Worm (Caenorhabditis elegans): ENCODE data around the gene cyp-13A12.

Gene cyp-13A12

DNA sequence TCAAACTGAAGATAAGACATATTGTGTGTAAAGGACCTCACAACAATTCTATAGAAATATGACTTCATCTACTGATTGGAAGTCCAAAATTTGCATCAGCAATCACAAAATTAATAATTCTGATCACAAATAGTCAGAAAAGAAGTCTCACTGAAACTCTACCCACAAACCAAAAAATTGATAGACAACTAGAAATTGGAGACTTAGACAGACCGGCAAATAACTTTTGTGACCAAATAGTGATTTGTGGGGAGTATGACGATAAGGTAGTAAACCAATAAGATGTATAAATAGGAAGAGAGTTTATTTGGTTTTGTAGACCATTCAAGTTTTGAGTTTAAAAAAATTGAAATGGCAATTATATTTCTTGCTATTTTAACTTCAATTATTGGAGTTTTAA, at the start of gene cyp-13A12:
TSS of gene cyp-13A12 (plus strand) at position 267 of the 400 bp plus-strand sequence.
- no peak for TF ChIP-seq snpc-4 (tag; optimal IDR thresholded peaks at IDR 0.05)
- TF ChIP-seq mab-5 (tag; optimal IDR thresholded peaks at IDR 0.05): no peak
- TF ChIP-seq zip-8 (tag; optimal IDR thresholded peaks at IDR 0.05): no peak
- TF ChIP-seq lsy-2 (tag; optimal IDR thresholded peaks at IDR 0.05): no peak
- TF ChIP-seq ceh-43 (GFP tag; optimal IDR thresholded peaks at IDR 0.05): no peak
- TF ChIP-seq blmp-1 (tag; optimal IDR thresholded peaks at IDR 0.05): no peak
- TF ChIP-seq mep-1 (tag; optimal IDR thresholded peaks at IDR 0.05): no peak
- TF ChIP-seq sem-2 (GFP tag; optimal IDR thresholded peaks at IDR 0.05): no peak
- TF ChIP-seq sptf-1 (tag; optimal IDR thresholded peaks at IDR 0.05): no peak
- no peak for TF ChIP-seq nhr-2 (tag; optimal IDR thresholded peaks at IDR 0.05)
- no peak for TF ChIP-seq elt-1 (tag; optimal IDR thresholded peaks at IDR 0.05; ENCODE audit: borderline replicate concordance, insufficient read depth)
- no peak for TF ChIP-seq elt-3 (tag; optimal IDR thresholded peaks at IDR 0.05)
- TF ChIP-seq unc-62 (GFP tag; optimal IDR thresholded peaks at IDR 0.05): no peak
- TF ChIP-seq nhr-76 (tag; optimal IDR thresholded peaks at IDR 0.05): no peak
- no peak for TF ChIP-seq drap-1 (GFP tag; optimal IDR thresholded peaks at IDR 0.05)
- TF ChIP-seq cnd-1 (tag; optimal IDR thresholded peaks at IDR 0.05): no peak

DNA sequence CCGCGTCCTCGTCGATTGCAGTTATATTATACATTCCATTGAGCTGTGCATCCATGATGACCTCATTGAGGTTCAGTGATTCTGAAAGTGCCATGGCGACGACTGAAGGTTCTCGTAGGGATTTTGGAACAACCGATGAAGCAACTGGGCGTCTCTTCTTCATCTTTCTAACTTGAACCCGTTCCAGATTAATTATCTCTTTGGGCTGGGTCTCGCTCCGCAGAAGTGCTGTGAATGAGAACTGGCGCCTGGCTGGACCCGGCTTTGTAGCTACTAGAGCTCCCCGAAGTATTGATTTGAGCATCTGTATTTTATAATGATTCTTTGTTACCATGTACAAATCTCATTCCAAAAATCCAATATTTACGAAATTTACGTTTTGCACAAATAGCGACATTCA, 46.8 kb upstream of the cyp-13A12 start, which contains the start of gene ZK1010.2:
TSS of gene ZK1010.2 (minus strand) at position 304 of the 400 bp plus-strand sequence.
- TF ChIP-seq nhr-28 (tag; optimal IDR thresholded peaks at IDR 0.05): no peak
- no peak for TF ChIP-seq drap-1 (GFP tag; optimal IDR thresholded peaks at IDR 0.05)
- TF ChIP-seq cnd-1 (tag; optimal IDR thresholded peaks at IDR 0.05): no peak
- TF ChIP-seq zip-8 (tag; optimal IDR thresholded peaks at IDR 0.05): no peak
- no peak for TF ChIP-seq ces-1 (GFP tag; optimal IDR thresholded peaks at IDR 0.05)
- no peak for TF ChIP-seq ham-2 (GFP tag; optimal IDR thresholded peaks at IDR 0.05)
- no peak for TF ChIP-seq ceh-83 (GFP tag; optimal IDR thresholded peaks at IDR 0.05)
- no peak for TF ChIP-seq snpc-4 (tag; optimal IDR thresholded peaks at IDR 0.05)
- no peak for TF ChIP-seq sptf-1 (tag; optimal IDR thresholded peaks at IDR 0.05)
- no peak for TF ChIP-seq flh-1 (GFP tag; optimal IDR thresholded peaks at IDR 0.05)
- TF ChIP-seq hlh-1 (tag; optimal IDR thresholded peaks at IDR 0.05): no peak
- TF ChIP-seq sem-2 (GFP tag; optimal IDR thresholded peaks at IDR 0.05): no peak
- no peak for TF ChIP-seq pha-4 (tag; optimal IDR thresholded peaks at IDR 0.05)

DNA sequence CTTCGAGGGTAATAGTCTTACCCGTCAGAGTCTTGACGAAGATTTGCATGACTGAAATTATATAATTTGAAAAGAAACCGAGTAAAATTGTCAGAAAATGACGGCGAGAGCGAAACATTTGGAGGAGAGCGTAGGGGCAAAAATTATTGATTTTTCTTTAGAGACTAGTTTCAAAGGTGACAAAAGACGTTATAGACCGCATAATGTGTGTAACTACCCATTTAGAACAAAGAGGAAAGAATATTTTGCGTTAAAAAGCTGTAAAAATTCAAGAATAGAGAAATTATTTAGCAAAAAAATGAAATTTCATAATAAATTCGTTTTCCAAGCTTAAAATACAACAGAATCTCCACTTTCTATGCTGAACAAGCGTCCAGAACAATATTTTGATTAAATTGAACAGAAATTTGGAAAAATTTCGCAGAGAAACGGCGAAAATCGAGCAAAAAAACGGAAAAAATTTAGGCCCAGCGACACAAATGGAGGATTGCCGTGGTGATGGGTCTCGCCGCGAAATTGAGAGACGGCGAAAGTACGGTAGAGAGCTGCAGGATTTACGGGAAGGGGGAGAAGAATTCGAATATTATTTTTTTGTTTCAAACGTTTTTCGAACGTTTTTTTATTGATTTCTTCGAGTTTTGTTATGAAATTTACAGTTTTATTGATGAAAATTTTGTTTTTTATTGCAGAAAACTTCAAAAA, 45.7 kb upstream of the cyp-13A12 start, which contains the start of the genes ubq-2 and frg-1:
TSS of gene ubq-2 (minus strand) at position 51 of the 702 bp plus-strand sequence.
TSS of gene frg-1 (plus strand) at position 690 of the 702 bp plus-strand sequence.
- TF ChIP-seq zip-8 (tag; optimal IDR thresholded peaks at IDR 0.05) (no peak), M03D4.4 (tag; optimal IDR thresholded peaks at IDR 0.05) (no peak), lin-13 (tag; optimal IDR thresholded peaks at IDR 0.05) (peak; percentile 76), nhr-237 (tag; optimal IDR thresholded peaks at IDR 0.05) (peak; percentile 71), lsy-2 (tag; optimal IDR thresholded peaks at IDR 0.05) (peak; percentile 98), nhr-12 (tag; optimal IDR thresholded peaks at IDR 0.05) (no peak), unc-120 (tag; optimal IDR thresholded peaks at IDR 0.05; ENCODE audit: poor library complexity, severe bottlenecking) (peak; percentile 12), elt-3 (tag; optimal IDR thresholded peaks at IDR 0.05) (no peak), lin-32 (GFP tag; optimal IDR thresholded peaks at IDR 0.05) (no peak), ces-1 (GFP tag; optimal IDR thresholded peaks at IDR 0.05) (peak; percentile 10), blmp-1 (tag; optimal IDR thresholded peaks at IDR 0.05) (no peak), pha-4 (tag; optimal IDR thresholded peaks at IDR 0.05) (peak; percentile 60), hlh-1 (tag; optimal IDR thresholded peaks at IDR 0.05) (peak; percentile 11), nhr-76 (tag; optimal IDR thresholded peaks at IDR 0.05) (no peak), snpc-4 (tag; optimal IDR thresholded peaks at IDR 0.05) (no peak), ztf-11 (tag; optimal IDR thresholded peaks at IDR 0.05) (no peak), ceh-39 (tag; optimal IDR thresholded peaks at IDR 0.05) (no peak), drap-1 (GFP tag; optimal IDR thresholded peaks at IDR 0.05) (no peak), bed-3 (GFP tag; optimal IDR thresholded peaks at IDR 0.05) (no peak), unc-62 (GFP tag; optimal IDR thresholded peaks at IDR 0.05) (no peak), flh-1 (GFP tag; optimal IDR thresholded peaks at IDR 0.05) (no peak), sem-2 (GFP tag; optimal IDR thresholded peaks at IDR 0.05) (no peak), elt-1 (tag; optimal IDR thresholded peaks at IDR 0.05; ENCODE audit: borderline replicate concordance, insufficient read depth) (no peak), sptf-1 (tag; optimal IDR thresholded peaks at IDR 0.05) (no peak), unc-39 (tag; optimal IDR thresholded peaks at IDR 0.05) (no peak), mep-1 (tag; optimal IDR thresholded peaks at IDR 0.05) (peak; percentile 19), ham-2 (GFP tag; optimal IDR thresholded peaks at IDR 0.05) (no peak), ceh-43 (GFP tag; optimal IDR thresholded peaks at IDR 0.05) (no peak), mab-5 (tag; optimal IDR thresholded peaks at IDR 0.05) (no peak), mls-2 (tag; optimal IDR thresholded peaks at IDR 0.05) (peak; percentile 10), ceh-83 (GFP tag; optimal IDR thresholded peaks at IDR 0.05) (no peak), nhr-2 (tag; optimal IDR thresholded peaks at IDR 0.05) (no peak)
